Worm (Caenorhabditis elegans) whole organism, early embryonic: ENCODE results near the gene cyp-14A1.

ENCODE experiments used
- B0310.2 ChIP-seq: sonication (generic microtip); optimal IDR thresholded peaks from 2 replicates; lab custom pipeline; 2016; ENCODE audit warnings: mild to moderate bottlenecking, missing genetic modification characterization, missing compliant biosample characterization
- aly-1 ChIP-seq: sonication (generic microtip); optimal IDR thresholded peaks from 2 replicates; lab custom pipeline; 2016; ENCODE audit warnings: missing genetic modification characterization, missing compliant biosample characterization
- ama-1 ChIP-seq: fragments of 150-350 bp; optimal IDR thresholded peaks from 2 replicates; lab custom pipeline; 2014
- ets-7 ChIP-seq: sonication (generic microtip); optimal IDR thresholded peaks from 2 replicates; lab custom pipeline; 2016; ENCODE audit warnings: missing genotype, missing genetic modification characterization, missing compliant biosample characterization
- flt-1 ChIP-seq: fragments of 200-800 bp; sonication (Bioruptor generic); IDR thresholded peaks from 2 replicates; pipeline ENCODE4 v1.3.6; 2022; ENCODE audit warnings: missing genetic modification characterization, missing compliant biosample characterization
- hmg-4 ChIP-seq: fragments of 200-800 bp; sonication (Bioruptor generic); optimal IDR thresholded peaks from 2 replicates; lab custom pipeline; 2018; ENCODE audit warnings: mild to moderate bottlenecking, missing genetic modification characterization, missing compliant biosample characterization
- scrt-1 ChIP-seq: fragments of 200-800 bp; sonication (Bioruptor generic); IDR thresholded peaks from 2 replicates; pipeline ENCODE4 v1.3.6; 2022; ENCODE audit warnings: missing genetic modification characterization, missing compliant biosample characterization
- tbx-11 ChIP-seq: fragments of 200-800 bp; sonication (Bioruptor generic); IDR thresholded peaks from 2 replicates; pipeline ENCODE4 v1.3.6; 2022; ENCODE audit warnings: missing genetic modification characterization, missing compliant biosample characterization
- tbx-37 ChIP-seq: fragments of 200-800 bp; sonication (Bioruptor generic); conservative IDR thresholded peaks from 2 replicates; pipeline ENCODE4 v1.3.6; 2022; ENCODE audit warnings: missing genetic modification reagents, missing genetic modification characterization, missing compliant biosample characterization
- tra-4 ChIP-seq: sonication (generic microtip); optimal IDR thresholded peaks from 2 replicates; lab custom pipeline; 2017; ENCODE audit warnings: missing genetic modification characterization, missing compliant biosample characterization

DNA sequence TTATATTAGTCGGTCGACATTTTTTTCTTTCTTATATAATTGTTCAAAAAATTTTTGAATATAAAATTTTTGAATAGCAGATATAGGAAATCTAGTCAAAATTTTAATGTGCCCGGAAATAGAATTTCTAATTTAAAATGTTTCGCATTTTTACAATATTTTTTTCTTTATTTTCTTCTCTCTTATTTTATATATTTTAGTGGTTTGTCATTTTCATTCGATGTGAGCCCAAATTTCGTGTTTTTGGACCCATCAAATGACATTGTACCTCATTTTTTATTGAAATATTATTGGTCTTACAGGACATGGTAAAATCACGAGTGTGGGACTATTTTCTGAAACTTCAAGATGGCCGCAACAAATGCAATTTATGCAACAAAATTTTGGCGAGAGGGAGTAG lies 5.0 kb downstream of the cyp-14A1 start, which contains the start of gene K09A11.1:
- TF ChIP-seq ama-1 (lab: Kevin White, UChicago) (no peak), tra-4 (tag; lab: Kevin White, UChicago) (no peak), aly-1 (no peak), B0310.2 (tag; lab: Kevin White, UChicago) (no peak), tbx-11 (no peak), ets-7 (tag; lab: Kevin White, UChicago) (no peak), flt-1 (no peak), scrt-1 (GFP tag; lab: Robert Waterston, UW) (no peak), hmg-4 (GFP tag; lab: Kevin White, UChicago) (no peak), tbx-37 (GFP tag; lab: Robert Waterston, UW) (no peak)
